Worm (Caenorhabditis elegans) whole organism, L4/young adult: ENCODE results near the gene pde-3.
A peak's percentile ranks its signal among the peaks of the same experiment; 100 is the strongest.

Source experiments
- W03F9.2 ChIP-seq: fragments of 150-350 bp; optimal IDR thresholded peaks from 2 replicates; lab custom pipeline; 2014; ENCODE audit warnings: missing biosample characterization, missing genetic modification characterization
- dao-5 ChIP-seq: sonication (generic microtip); optimal IDR thresholded peaks from 2 replicates; lab custom pipeline; 2016; ENCODE audit warnings: missing genotype, missing genetic modification characterization, moderate library complexity, missing compliant biosample characterization
- him-1 ChIP-seq: sonication (generic microtip); optimal IDR thresholded peaks from 2 replicates; lab custom pipeline; 2016; ENCODE audit warnings: missing genotype, missing genetic modification reagents, missing genetic modification characterization, missing compliant biosample characterization

Gene pde-3

DNA sequence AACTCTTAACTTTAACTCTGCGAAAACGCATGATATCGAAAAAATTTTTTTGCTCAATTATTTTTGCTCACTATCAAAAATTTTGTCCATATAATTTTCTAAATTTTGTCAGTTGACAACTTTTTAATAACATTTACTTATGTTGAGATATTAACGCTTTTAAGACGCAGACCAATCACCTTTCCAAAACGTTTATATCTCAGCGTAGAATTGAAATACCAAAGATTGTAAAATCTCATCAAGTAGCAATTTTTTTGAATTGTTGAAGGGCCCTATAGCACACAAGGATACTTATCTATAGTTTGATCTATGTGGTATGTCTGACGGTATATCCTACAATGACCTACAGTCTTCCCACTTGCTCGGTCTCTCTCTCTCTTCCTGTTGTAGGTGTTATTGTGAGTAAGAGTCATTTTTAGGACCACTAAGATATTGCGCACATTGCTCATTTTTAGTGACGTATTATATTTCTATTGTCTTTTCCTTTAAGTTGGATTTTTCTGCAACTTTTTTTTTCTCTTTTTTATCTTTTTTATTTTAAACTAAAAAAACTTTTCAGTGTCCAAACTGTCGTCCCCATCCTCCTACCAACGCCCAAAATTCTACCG, at the start of gene pde-3:
pde-3 (plus strand) TSS at position 558 of the 608 bp plus-strand sequence.
- TF ChIP-seq him-1 (tag; lab: Kevin White, UChicago), result no peak
- no peak for TF ChIP-seq W03F9.2 (tag; lab: Kevin White, UChicago)
- TF ChIP-seq dao-5 (tag; lab: Kevin White, UChicago), result no peak

DNA sequence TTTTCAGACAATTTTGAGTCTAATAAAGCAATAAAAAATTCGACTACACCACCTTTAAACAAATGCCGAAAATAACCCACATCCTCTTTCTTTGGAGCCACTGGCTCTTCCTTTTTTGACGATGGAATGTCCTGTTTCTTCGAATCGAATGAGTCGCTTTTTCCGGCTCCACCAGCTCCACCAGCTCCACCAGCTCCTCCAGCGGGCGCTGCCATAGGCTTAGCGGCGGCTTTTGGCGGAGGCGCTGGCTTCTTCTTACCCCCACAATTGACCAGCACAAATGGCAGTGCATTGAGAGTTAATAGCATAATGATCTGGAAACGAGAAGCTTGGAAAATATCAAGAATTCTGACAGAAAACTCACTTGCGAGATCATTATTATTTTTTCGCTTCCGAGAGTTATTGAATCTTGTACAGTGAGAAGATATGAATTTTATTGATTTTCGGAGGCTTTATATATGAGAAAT, 42.7 kb upstream of the pde-3 start, which contains the start of gene Y53F4A.2:
Y53F4A.2 (minus strand) TSS at position 417 of the 467 bp plus-strand sequence.
- TF ChIP-seq dao-5 (tag; lab: Kevin White, UChicago) (no peak), him-1 (tag; lab: Kevin White, UChicago) (no peak)

DNA sequence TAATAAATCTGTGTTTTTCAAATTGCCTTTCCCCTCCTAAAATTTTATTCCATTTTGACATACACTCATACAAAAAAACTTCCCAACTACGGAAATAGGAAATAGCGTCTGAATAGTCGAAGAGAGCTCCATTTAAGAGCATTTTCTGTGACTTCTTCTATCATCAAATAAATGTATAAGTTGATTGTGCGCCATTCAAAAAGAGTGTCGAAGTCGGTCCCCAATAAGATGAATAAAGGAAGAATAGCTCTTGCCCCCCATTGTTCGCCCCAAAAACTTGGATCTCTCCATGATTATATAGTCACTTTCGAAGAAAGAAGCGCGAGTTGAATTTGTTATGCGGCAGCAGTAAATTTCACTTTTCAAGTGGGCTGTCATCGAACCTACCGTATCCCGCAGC, 27.0 kb upstream of the pde-3 start:
- TF ChIP-seq W03F9.2 (tag; lab: Kevin White, UChicago), result no peak
- no peak for TF ChIP-seq dao-5 (tag; lab: Kevin White, UChicago)
- no peak for TF ChIP-seq him-1 (tag; lab: Kevin White, UChicago)

DNA sequence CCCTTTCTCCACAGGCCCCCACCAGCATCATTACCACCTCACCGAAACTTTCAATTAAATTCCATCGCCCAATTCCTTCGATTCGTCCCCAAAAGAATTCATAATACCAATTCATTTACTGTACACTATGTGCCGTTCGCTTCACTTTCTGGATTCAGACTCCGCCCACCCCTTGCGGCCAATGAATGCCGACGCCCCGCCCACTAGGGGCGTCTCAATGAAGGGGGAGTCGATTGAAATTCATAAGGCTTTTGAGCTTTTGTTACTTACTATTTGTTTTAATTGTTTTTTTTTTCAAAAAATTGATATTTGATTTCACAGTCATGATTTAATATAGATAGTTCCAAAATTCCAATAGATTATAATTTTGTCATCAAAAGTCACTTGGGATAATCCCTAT, 23.0 kb upstream of the pde-3 start:
- TF ChIP-seq W03F9.2 (tag; lab: Kevin White, UChicago), result no peak
- TF ChIP-seq him-1 (tag; lab: Kevin White, UChicago), result no peak
- no peak for TF ChIP-seq dao-5 (tag; lab: Kevin White, UChicago)

DNA sequence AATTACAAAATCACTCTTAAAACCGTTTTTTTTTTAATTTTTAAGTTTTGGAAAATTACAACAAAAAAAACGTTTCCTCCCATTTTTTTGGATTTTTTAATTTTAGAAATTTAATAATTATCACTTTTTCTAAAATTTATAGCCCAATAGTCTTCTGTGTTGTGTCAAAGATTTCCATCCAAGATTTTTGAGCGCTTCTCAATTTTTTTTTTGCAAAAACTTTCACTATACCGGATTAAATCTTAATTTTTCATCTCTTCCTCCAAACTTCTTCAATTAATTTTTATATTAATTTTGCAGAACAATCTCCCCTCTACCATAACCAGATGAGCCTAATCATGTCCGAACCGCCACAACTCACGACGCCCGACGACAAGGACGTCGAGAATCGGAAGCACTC, 17.3 kb upstream of the pde-3 start, which contains the start of gene cog-1:
cog-1 (plus strand) TSS at position 301 of the 400 bp plus-strand sequence.
- TF ChIP-seq him-1 (tag; lab: Kevin White, UChicago) (no peak), dao-5 (tag; lab: Kevin White, UChicago) (no peak), W03F9.2 (tag; lab: Kevin White, UChicago) (no peak)

DNA sequence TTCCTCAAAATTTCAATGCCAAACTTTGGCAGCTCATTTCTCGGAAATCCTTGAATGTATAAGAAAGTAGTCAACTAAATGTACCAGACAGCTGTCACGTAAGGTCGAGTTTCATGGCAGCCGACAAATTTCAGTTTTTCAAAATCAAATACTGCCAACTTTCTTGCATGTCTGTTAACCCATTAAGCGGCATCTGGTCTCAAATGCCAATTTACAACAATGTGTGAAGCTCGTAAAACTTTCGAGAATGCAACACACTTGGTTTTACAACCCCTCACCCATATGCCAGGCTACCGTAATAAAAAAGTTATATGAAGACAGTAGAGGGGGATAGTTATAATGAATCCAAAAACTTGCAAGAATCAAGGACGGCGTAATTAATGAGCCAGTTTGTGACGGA, 15.9 kb upstream of the pde-3 start:
- TF ChIP-seq dao-5 (tag; lab: Kevin White, UChicago) (no peak), W03F9.2 (tag; lab: Kevin White, UChicago) (no peak), him-1 (tag; lab: Kevin White, UChicago) (no peak)

DNA sequence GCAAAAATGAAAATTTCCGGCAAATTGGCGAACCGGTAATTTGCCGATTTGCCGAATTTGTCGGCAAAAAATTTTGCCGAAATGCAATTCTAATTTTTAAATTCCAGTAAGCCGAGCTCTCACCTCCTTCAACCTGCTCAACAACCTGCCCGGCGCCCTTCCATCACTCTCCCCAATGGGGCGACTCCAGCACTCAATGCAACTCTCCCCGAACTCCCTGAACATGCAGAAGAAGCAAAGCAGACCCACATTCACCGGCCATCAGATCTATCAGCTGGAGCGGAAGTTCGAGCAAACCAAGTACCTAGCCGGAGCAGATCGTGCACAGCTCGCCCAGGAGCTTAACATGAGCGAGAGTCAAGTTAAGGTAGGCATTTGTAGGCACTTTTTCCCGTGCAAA, 14.9 kb upstream of the pde-3 start:
- TF ChIP-seq him-1 (tag; lab: Kevin White, UChicago), result no peak
- TF ChIP-seq W03F9.2 (tag; lab: Kevin White, UChicago), result no peak
- no peak for TF ChIP-seq dao-5 (tag; lab: Kevin White, UChicago)

DNA sequence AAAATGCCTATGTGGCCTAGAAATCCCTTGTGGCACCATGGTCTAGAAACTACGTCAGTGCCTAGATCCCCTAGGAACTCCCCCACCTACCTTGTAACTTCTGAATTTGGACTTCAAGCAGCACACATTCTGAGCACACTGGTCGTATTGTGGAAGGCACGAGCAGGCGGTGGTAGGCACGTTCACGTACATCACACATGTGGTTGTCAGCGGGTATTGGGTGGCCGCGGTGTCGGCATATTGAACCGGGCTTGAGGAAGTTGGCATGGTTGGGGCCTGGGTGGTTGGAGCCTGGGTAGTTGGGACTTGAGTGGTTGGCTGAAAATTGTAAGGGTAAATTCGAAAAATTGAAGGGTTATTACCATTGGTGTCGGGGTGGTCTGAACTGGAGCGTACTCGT, 11.8 kb upstream of the pde-3 start:
- no peak for TF ChIP-seq him-1 (tag; lab: Kevin White, UChicago)
- no peak for TF ChIP-seq dao-5 (tag; lab: Kevin White, UChicago)
- TF ChIP-seq W03F9.2 (tag; lab: Kevin White, UChicago), result no peak

DNA sequence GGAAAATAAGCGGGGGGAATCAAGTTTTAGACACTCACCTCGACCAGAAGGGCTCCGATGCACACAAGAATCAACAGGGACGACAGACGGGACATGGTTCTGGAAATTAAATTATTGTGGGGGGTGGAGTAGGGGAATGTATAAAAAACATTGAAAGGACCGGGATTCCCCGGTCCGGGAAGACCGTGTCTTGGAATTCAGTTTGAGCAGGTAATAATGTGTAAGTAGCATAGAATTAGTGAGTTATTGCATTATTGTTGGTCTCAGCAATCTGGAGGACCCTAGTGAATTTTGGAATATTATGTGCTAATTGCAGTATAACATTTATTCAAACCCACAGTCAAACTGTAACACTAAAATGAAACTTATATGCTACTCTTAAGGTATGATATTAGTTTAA, 9.2 kb upstream of the pde-3 start, which contains the start of gene R03C1.1:
R03C1.1 (minus strand) TSS at position 101 of the 400 bp plus-strand sequence.
- no peak for TF ChIP-seq W03F9.2 (tag; lab: Kevin White, UChicago)
- no peak for TF ChIP-seq dao-5 (tag; lab: Kevin White, UChicago)
- TF ChIP-seq him-1 (tag; lab: Kevin White, UChicago), result no peak

DNA sequence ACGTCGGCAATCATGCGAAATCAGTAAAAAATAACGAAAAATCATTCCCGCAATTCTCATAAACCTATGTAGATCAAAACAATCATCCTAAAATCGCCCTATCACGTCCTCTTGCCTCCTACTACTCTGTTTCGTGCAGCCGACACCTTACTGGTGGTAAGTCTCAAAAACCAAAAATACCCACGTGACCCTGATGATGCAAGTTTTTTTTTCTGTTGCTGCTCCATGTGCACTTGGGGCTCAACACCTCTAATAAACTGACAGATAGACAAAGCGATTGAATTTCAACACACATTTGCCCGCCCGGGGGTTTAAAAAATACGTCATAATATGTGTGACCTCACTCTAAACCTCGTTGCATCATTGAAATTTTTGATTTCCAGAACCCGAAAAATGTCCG, 2.7 kb upstream of the pde-3 start:
- TF ChIP-seq dao-5 (tag; lab: Kevin White, UChicago) (no peak), W03F9.2 (tag; lab: Kevin White, UChicago) (no peak), him-1 (tag; lab: Kevin White, UChicago) (no peak)

DNA sequence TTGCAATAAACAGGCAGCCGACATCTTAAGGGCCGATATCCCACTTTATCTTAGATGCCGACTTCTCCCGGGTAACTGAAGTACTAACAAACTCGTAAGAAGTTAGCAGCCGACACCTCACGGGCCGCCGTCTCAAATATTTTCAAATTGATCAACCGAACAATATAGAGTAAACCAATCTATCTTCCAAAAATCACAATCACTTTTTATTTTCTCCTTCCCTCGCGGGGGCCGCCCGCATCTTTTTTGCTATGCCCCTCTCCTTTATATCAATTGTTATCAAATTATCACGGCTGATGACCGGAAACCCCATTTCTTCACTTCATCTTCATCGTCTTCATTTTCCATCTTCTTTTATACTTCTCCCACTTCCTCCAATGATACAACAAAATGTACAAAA, 9.3 kb downstream of the pde-3 start:
- TF ChIP-seq him-1 (tag; lab: Kevin White, UChicago), result no peak

DNA sequence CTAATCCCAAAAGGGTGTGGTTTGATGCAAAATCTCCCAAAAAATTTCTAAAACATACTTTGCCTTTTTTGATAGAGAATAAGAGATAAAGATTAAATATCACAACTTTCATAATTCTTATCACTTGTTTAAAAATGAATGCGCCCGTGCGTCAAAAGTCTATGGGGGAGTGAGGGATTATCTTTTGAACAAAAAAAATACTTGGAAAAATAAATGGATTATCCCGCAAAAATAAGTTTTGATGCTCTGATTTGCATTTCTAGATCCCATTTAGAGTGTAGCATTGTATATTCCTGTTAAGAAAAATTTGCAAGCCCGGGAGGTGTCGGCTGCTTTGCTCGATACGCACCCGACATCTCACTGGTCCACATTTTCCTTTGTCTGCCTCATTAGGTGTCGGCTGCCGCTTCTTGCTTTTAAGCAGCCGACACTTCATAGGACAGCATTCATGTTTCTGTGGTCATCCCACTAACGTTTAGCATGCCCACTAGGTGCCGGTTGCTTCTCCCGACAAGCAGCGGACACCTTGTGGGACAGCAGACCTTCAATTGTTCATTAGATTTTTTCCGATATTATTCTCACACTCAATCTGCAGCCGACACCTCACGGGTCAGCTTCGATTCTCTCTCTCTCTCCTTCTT, 16.0 kb downstream of the pde-3 start:
- no peak for TF ChIP-seq dao-5 (tag; lab: Kevin White, UChicago)
- TF ChIP-seq him-1 (tag; lab: Kevin White, UChicago), result no peak
- TF ChIP-seq W03F9.2 (tag; lab: Kevin White, UChicago), result no peak

DNA sequence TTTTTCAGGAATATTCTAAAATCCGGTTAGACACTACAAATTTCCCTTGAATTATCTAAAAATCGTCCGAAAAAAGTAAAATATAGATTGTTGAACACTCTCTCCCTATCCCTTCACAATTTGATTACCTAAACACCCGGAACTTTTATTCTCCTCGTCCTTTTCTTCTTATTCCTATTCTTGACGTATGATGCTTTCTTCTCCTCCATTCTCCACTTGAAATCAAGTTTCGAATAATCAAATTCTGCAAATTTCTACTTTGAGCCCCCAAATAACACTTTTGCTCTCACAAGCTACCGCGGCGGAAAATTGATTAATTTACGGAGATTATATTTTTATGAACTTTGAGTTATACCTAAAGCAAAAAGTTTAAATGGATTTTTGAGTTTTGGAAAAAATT, 18.8 kb downstream of the pde-3 start:
- TF ChIP-seq W03F9.2 (tag; lab: Kevin White, UChicago) (no peak), dao-5 (tag; lab: Kevin White, UChicago) (no peak), him-1 (tag; lab: Kevin White, UChicago) (peak; percentile 13)

DNA sequence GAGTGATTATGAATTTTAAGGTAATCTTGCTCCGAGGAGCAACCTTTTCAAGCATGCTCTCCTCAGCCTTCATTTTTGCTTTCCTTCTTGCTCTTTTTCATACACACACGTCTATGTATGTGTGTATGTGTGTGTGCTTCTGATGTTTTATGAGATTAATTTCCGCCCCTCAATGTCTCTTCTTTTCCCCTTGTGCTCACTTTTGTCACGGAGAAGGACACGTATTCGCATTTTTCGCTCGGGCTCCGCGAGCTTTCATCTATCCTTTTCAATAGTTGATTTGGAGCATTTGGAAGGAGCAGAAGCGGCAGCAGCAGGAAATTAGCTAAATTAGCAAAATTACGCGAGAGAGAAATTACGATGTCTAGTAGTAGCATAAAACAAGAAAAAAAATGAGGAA, 20.8 kb downstream of the pde-3 start:
- no peak for TF ChIP-seq dao-5 (tag; lab: Kevin White, UChicago)
- no peak for TF ChIP-seq him-1 (tag; lab: Kevin White, UChicago)
- no peak for TF ChIP-seq W03F9.2 (tag; lab: Kevin White, UChicago)
